Fruit fly (Drosophila melanogaster): ENCODE measurements around the gene CG18557.

DNA sequence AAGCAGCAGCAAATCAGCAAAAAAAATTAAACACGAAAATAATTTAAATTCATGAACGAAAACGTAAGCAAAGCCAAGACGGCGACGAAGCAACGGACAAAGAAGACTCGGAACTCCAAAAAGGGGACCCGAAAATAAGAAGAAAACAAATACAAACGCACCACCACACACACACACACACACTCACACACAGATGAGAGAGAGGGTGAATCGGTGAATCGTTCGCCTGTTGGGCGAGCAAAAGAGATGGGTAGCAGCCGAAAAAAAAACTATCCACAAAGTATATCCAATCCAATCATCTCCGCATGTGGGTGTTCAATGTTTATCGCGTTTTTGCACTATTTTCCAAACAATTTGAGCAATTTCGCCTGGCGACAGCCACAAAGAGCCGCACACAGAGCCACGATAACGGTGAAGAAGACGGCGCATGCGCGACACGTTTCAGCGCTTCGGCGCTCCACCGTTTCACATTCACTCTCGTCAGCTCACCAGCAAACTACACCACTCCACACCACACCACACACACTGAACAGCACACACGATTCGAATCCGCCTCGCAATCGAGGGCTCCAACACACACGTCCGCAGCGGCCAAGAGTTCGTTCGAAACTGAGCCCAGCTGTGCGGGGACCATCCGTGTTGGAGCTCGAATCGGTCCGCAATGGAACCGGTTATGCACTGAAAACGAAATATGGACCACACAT lies 15.7 kb downstream of the CG18557 start, which contains the start of gene Duox:
- no peak for TF ChIP-seq CG7101 (tag; optimal IDR thresholded peaks at IDR 0.05)
- no peak for TF ChIP-seq Clk (GFP tag; optimal IDR thresholded peaks at IDR 0.05)
- no peak for TF ChIP-seq CG5204 (GFP tag; optimal IDR thresholded peaks at IDR 0.05)
- TF ChIP-seq CG11617 (GFP tag; optimal IDR thresholded peaks at IDR 0.05) = no peak
- TF ChIP-seq CG7045 (GFP tag; optimal IDR thresholded peaks at IDR 0.05) = no peak
- no peak for TF ChIP-seq cic (GFP tag; optimal IDR thresholded peaks at IDR 0.05)
- no peak for TF ChIP-seq toe (GFP tag; optimal IDR thresholded peaks at IDR 0.05)
- no peak for TF ChIP-seq Hr96 (GFP tag; optimal IDR thresholded peaks at IDR 0.05)
